Fruit fly (Drosophila melanogaster) ovary, adult (tissue): ENCODE data around the gene CG5435.

Source experiments
- CG17801 ChIP-seq: fragments of 200-800 bp; optimal IDR thresholded peaks from 2 replicates; lab custom pipeline; 2019; ENCODE audit warnings: missing biosample characterization, mild to moderate bottlenecking, missing genetic modification characterization, moderate library complexity; ENCODE audit not compliant: partially characterized antibody

Gene CG5435

dm6 chr2L:12460767-12461739 is 30.4 kb upstream of the CG5435 start:
- TF ChIP-seq CG17801, result peak; percentile 31

dm6 chr2L:12459841-12460240 is 29.1 kb upstream of the CG5435 start:
- TF ChIP-seq CG17801, result no peak

- no peak for TF ChIP-seq CG17801
These were observed 28.5 kb upstream of the CG5435 start for dm6 chr2L:12459191-12459590.

- TF ChIP-seq CG17801, result no peak
These were observed 27.0 kb upstream of the CG5435 start for dm6 chr2L:12457715-12458114.

dm6 chr2L:12457201-12457600 is 26.5 kb upstream of the CG5435 start:
- no peak for TF ChIP-seq CG17801

- no peak for TF ChIP-seq CG17801
These were observed 25.1 kb upstream of the CG5435 start for dm6 chr2L:12455750-12456149.

- TF ChIP-seq CG17801, result peak; percentile 23
These were observed 24.4 kb upstream of the CG5435 start for dm6 chr2L:12455049-12455448.

- TF ChIP-seq CG17801, result no peak
These were observed 22.6 kb upstream of the CG5435 start, which contains the start of gene CG5418 for dm6 chr2L:12453192-12453800. Gene CG5418, minus strand, starts transcription at chr2L:12453242.

dm6 chr2L:12448082-12448621 is 17.5 kb upstream of the CG5435 start, which contains the start of the genes CG5421 and Oatp33Eb:
Gene CG5421, minus strand, starts transcription at chr2L:12448132.
Gene Oatp33Eb, plus strand, starts transcription at chr2L:12448484.
- TF ChIP-seq CG17801, result no peak

dm6 chr2L:12445743-12446142 is 15.1 kb upstream of the CG5435 start, which contains the start of gene Oatp33Ea:
Gene Oatp33Ea, minus strand, starts transcription at chr2L:12445924.
- TF ChIP-seq CG17801, result no peak

dm6 chr2L:12435976-12436771 is 5.5 kb upstream of the CG5435 start:
- no peak for TF ChIP-seq CG17801

- no peak for TF ChIP-seq CG17801
These were observed 4.7 kb upstream of the CG5435 start for dm6 chr2L:12435428-12435827.

- no peak for TF ChIP-seq CG17801
These were observed 3.8 kb upstream of the CG5435 start, which contains the start of gene SC35 for dm6 chr2L:12434535-12434938. Gene SC35, minus strand, starts transcription at chr2L:12434665.

dm6 chr2L:12433712-12434534 is 3.2 kb upstream of the CG5435 start, which contains the start of gene eRF3:
Gene eRF3, plus strand, starts transcription at chr2L:12434452.
- peak; percentile 84 for TF ChIP-seq CG17801

dm6 chr2L:12427487-12428101 is 3.1 kb downstream of the CG5435 start, which contains the start of the genes CG5446 and Trm1:
Gene CG5446, minus strand, starts transcription at chr2L:12427709.
Gene Trm1, plus strand, starts transcription at chr2L:12428028.
- TF ChIP-seq CG17801, result peak; percentile 81
